Fruit fly (Drosophila melanogaster): ENCODE data around the gene CG11286.
A peak's percentile ranks its signal among the peaks of the same experiment; 100 is the strongest.

Gene CG11286

dm6 chr3R:7753518-7753917, 18.0 kb downstream of the CG11286 start:
- no peak for TF ChIP-seq CG12605 (GFP tag; IDR thresholded peaks at IDR 0.05)
- no peak for TF ChIP-seq EcR (GFP tag; optimal IDR thresholded peaks at IDR 0.05)
- TF ChIP-seq CG10348 (GFP tag; IDR thresholded peaks at IDR 0.05): no peak
- peak; percentile 6 for TF ChIP-seq CG8301 (tag; optimal IDR thresholded peaks at IDR 0.05)
- no peak for TF ChIP-seq Pif1A (GFP tag; optimal IDR thresholded peaks at IDR 0.05)
- TF ChIP-seq CG14655 (GFP tag; optimal IDR thresholded peaks at IDR 0.05): peak; percentile 44
- no peak for TF ChIP-seq rn (GFP tag; IDR thresholded peaks at IDR 0.05)
- TF ChIP-seq CG17806 (tag; optimal IDR thresholded peaks at IDR 0.05): no peak
- peak; percentile 16; the same call in 1 of the 3 replicates for TF ChIP-seq fd96Ca (GFP tag; IDR thresholded peaks at IDR 0.05)
- TF ChIP-seq CG13204 (GFP tag; optimal IDR thresholded peaks at IDR 0.05): peak; percentile 2
- peak; percentile 21 for TF ChIP-seq CG8159 (tag; optimal IDR thresholded peaks at IDR 0.05)
- TF ChIP-seq CG9948 (tag; optimal IDR thresholded peaks at IDR 0.05): no peak
- TF ChIP-seq Snoo (tag; optimal IDR thresholded peaks at IDR 0.05): no peak
- peak; percentile 37 for TF ChIP-seq CG34367 (tag; optimal IDR thresholded peaks at IDR 0.05)
- no peak for TF ChIP-seq D1 (tag; optimal IDR thresholded peaks at IDR 0.05)
- no peak for TF ChIP-seq gl (tag; optimal IDR thresholded peaks at IDR 0.05)
- no peak for TF ChIP-seq CG32121 (GFP tag; IDR thresholded peaks at IDR 0.05)
- TF ChIP-seq CG15710 (tag; optimal IDR thresholded peaks at IDR 0.05): no peak
- TF ChIP-seq Pif1B (GFP tag; optimal IDR thresholded peaks at IDR 0.05): no peak
- TF ChIP-seq CG4496 (GFP tag; IDR thresholded peaks at IDR 0.05): peak; percentile 66; the same call in 2 of the 3 replicates
- TF ChIP-seq Ets98B (GFP tag; IDR thresholded peaks at IDR 0.05): no peak; the same call in 1 of the 2 replicates

- TF ChIP-seq CG9948 (tag; optimal IDR thresholded peaks at IDR 0.05) (no peak), CG34367 (tag; optimal IDR thresholded peaks at IDR 0.05) (peak; percentile 31), CG8301 (tag; optimal IDR thresholded peaks at IDR 0.05) (peak; percentile 35), CG8159 (tag; optimal IDR thresholded peaks at IDR 0.05) (peak; percentile 45), Ets98B (GFP tag; IDR thresholded peaks at IDR 0.05) (peak; percentile 50), CG32121 (GFP tag; IDR thresholded peaks at IDR 0.05) (no peak), Pif1A (GFP tag; optimal IDR thresholded peaks at IDR 0.05) (no peak), CG4496 (GFP tag; IDR thresholded peaks at IDR 0.05) (peak; percentile 54; the same call in 1 of the 3 replicates), EcR (GFP tag; optimal IDR thresholded peaks at IDR 0.05) (no peak), CG12605 (GFP tag; IDR thresholded peaks at IDR 0.05) (peak; percentile 74), Pif1B (GFP tag; optimal IDR thresholded peaks at IDR 0.05) (peak; percentile 12), CG14655 (GFP tag; optimal IDR thresholded peaks at IDR 0.05) (peak; percentile 48), CG15710 (tag; optimal IDR thresholded peaks at IDR 0.05) (peak; percentile 14)
These were observed 21.6 kb downstream of the CG11286 start, which contains the start of gene pyd3 for dm6 chr3R:7749993-7750392. Gene pyd3, minus strand, starts transcription at chr3R:7750079.

DNA sequence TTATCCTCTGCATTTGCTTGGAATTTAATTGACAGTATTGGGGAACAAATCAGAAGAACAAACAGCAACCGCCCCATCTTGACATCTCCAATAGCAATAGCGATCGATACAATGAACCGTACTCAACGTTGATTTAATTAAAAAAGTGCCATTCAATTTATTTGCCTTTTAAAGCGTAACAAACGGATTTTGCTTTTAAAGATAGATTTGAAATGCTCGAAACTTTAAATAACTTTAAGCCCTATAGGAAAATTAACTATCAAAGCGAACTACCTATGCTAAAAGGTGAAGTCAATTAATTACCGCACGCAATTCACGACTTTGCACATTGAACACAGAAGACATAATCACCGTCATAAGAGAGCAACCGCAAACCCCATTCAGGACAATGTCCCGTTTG, 32.1 kb downstream of the CG11286 start, which contains the start of gene CG43254:
CG43254 (minus strand) TSS at position 101 of the 400 bp plus-strand sequence.
- no peak for TF ChIP-seq Snoo (tag; optimal IDR thresholded peaks at IDR 0.05)
- no peak for TF ChIP-seq D1 (tag; optimal IDR thresholded peaks at IDR 0.05)
- no peak for TF ChIP-seq CG32121 (GFP tag; IDR thresholded peaks at IDR 0.05)
- TF ChIP-seq Pif1B (GFP tag; optimal IDR thresholded peaks at IDR 0.05): no peak
- TF ChIP-seq CG13204 (GFP tag; optimal IDR thresholded peaks at IDR 0.05): no peak
- no peak for TF ChIP-seq CG17806 (tag; optimal IDR thresholded peaks at IDR 0.05)
- no peak for TF ChIP-seq EcR (GFP tag; optimal IDR thresholded peaks at IDR 0.05)
- no peak for TF ChIP-seq fd96Ca (GFP tag; IDR thresholded peaks at IDR 0.05)
- TF ChIP-seq CG12605 (GFP tag; IDR thresholded peaks at IDR 0.05): no peak
- TF ChIP-seq CG15710 (tag; optimal IDR thresholded peaks at IDR 0.05): no peak
- no peak for TF ChIP-seq CG8159 (tag; optimal IDR thresholded peaks at IDR 0.05)
- TF ChIP-seq Pif1A (GFP tag; optimal IDR thresholded peaks at IDR 0.05): no peak
- TF ChIP-seq CG10348 (GFP tag; IDR thresholded peaks at IDR 0.05): no peak
- no peak for TF ChIP-seq CG34367 (tag; optimal IDR thresholded peaks at IDR 0.05)
- no peak for TF ChIP-seq CG8301 (tag; optimal IDR thresholded peaks at IDR 0.05)
- TF ChIP-seq rn (GFP tag; IDR thresholded peaks at IDR 0.05): no peak
- TF ChIP-seq CG4496 (GFP tag; IDR thresholded peaks at IDR 0.05): no peak
- no peak for TF ChIP-seq gl (tag; optimal IDR thresholded peaks at IDR 0.05)
- no peak for TF ChIP-seq CG9948 (tag; optimal IDR thresholded peaks at IDR 0.05)
- no peak for TF ChIP-seq Ets98B (GFP tag; IDR thresholded peaks at IDR 0.05)

dm6 chr3R:7722117-7722516, 49.4 kb downstream of the CG11286 start, which contains the start of gene CG2616:
Gene CG2616, plus strand, starts transcription at chr3R:7722417.
- TF ChIP-seq fd96Ca (GFP tag; IDR thresholded peaks at IDR 0.05) (no peak), Pif1B (GFP tag; optimal IDR thresholded peaks at IDR 0.05) (no peak), rn (GFP tag; IDR thresholded peaks at IDR 0.05) (no peak), CG8301 (tag; optimal IDR thresholded peaks at IDR 0.05) (no peak), CG14655 (GFP tag; optimal IDR thresholded peaks at IDR 0.05) (no peak), Snoo (tag; optimal IDR thresholded peaks at IDR 0.05) (no peak), CG34367 (tag; optimal IDR thresholded peaks at IDR 0.05) (no peak), CG4496 (GFP tag; IDR thresholded peaks at IDR 0.05) (no peak), Pif1A (GFP tag; optimal IDR thresholded peaks at IDR 0.05) (no peak), D1 (tag; optimal IDR thresholded peaks at IDR 0.05) (no peak), CG17806 (tag; optimal IDR thresholded peaks at IDR 0.05) (no peak), Ets98B (GFP tag; IDR thresholded peaks at IDR 0.05) (no peak), CG15710 (tag; optimal IDR thresholded peaks at IDR 0.05) (no peak), CG9948 (tag; optimal IDR thresholded peaks at IDR 0.05) (no peak), CG12605 (GFP tag; IDR thresholded peaks at IDR 0.05) (no peak), CG10348 (GFP tag; IDR thresholded peaks at IDR 0.05) (no peak), CG32121 (GFP tag; IDR thresholded peaks at IDR 0.05) (no peak)

Data from whole organism, pupa.